Fruit fly (Drosophila melanogaster) whole organism, adult: ENCODE data around the gene mRpS18C.

Source experiments
- CG11617 ChIP-seq: fragments of 200-800 bp; sonication (Bioruptor generic); optimal IDR thresholded peaks from 2 replicates; lab custom pipeline; 2017; ENCODE audit warnings: mild to moderate bottlenecking, missing biosample characterization, missing genetic modification reagents, missing genetic modification characterization
- CG12768 ChIP-seq: fragments of 200-800 bp; sonication (Bioruptor generic); optimal IDR thresholded peaks from 2 replicates; lab custom pipeline; 2017; ENCODE audit warnings: missing biosample characterization, missing genetic modification characterization, mild to moderate bottlenecking, moderate library complexity, missing genetic modification reagents
- CG14711 ChIP-seq: fragments of 200-800 bp; sonication (Bioruptor generic); optimal IDR thresholded peaks from 2 replicates; lab custom pipeline; 2018; ENCODE audit warnings: missing biosample characterization, mild to moderate bottlenecking, missing genetic modification characterization, moderate library complexity
- CG1620 ChIP-seq: fragments of 200-800 bp; sonication (Bioruptor generic); optimal IDR thresholded peaks from 2 replicates; lab custom pipeline; 2016; ENCODE audit warnings: missing biosample characterization, missing genetic modification characterization
- CG33017 ChIP-seq: fragments of 200-800 bp; sonication (Bioruptor generic); optimal IDR thresholded peaks from 2 replicates; lab custom pipeline; 2018; ENCODE audit warnings: missing biosample characterization, mild to moderate bottlenecking, missing genetic modification characterization, moderate library complexity
- CG5204 ChIP-seq: fragments of 200-800 bp; sonication (Bioruptor generic); optimal IDR thresholded peaks from 2 replicates; lab custom pipeline; 2016; ENCODE audit warnings: missing biosample characterization, missing genetic modification characterization
- CG7045 ChIP-seq: fragments of 200-800 bp; sonication (Bioruptor generic); optimal IDR thresholded peaks from 2 replicates; lab custom pipeline; 2017; ENCODE audit warnings: missing biosample characterization, mild to moderate bottlenecking, missing genetic modification characterization
- CG7101 ChIP-seq: fragments of 200-800 bp; sonication (Bioruptor generic); optimal IDR thresholded peaks from 2 replicates; lab custom pipeline; 2018; ENCODE audit warnings: missing biosample characterization, mild to moderate bottlenecking, missing genetic modification characterization, moderate library complexity
- Clk ChIP-seq: fragments of 200-800 bp; sonication (Bioruptor generic); optimal IDR thresholded peaks from 2 replicates; lab custom pipeline; 2017; ENCODE audit warnings: missing biosample characterization, missing genetic modification characterization
- Crg-1 ChIP-seq: fragments of 200-800 bp; sonication (Bioruptor generic); optimal IDR thresholded peaks from 2 replicates; lab custom pipeline; 2016; ENCODE audit warnings: missing biosample characterization, missing genetic modification characterization
- Hr96 ChIP-seq: fragments of 200-800 bp; sonication (Bioruptor generic); optimal IDR thresholded peaks from 2 replicates; lab custom pipeline; 2016; ENCODE audit warnings: missing biosample characterization, missing genetic modification characterization
- Mnt ChIP-seq: fragments of 200-800 bp; sonication (Bioruptor generic); optimal IDR thresholded peaks from 2 replicates; lab custom pipeline; 2016; ENCODE audit warnings: missing biosample characterization, mild to moderate bottlenecking, missing genetic modification characterization
- bab1 ChIP-seq: fragments of 200-800 bp; sonication (Bioruptor generic); optimal IDR thresholded peaks from 3 replicates; lab custom pipeline; 2019; ENCODE audit warnings: missing biosample characterization, mild to moderate bottlenecking, missing genetic modification characterization, moderate library complexity
- cic ChIP-seq: fragments of 200-800 bp; sonication (Bioruptor generic); optimal IDR thresholded peaks from 2 replicates; lab custom pipeline; 2017; ENCODE audit warnings: missing biosample characterization, mild to moderate bottlenecking, missing genetic modification characterization, moderate library complexity
- cnc ChIP-seq, 2 experiments: fragments of >200 bp; optimal IDR thresholded peaks; 2 replicates each; lab custom pipeline; 2017
- kay ChIP-seq: fragments of 200-800 bp; sonication (Bioruptor generic); peaks from one replicate; lab custom pipeline; 2016; ENCODE audit warnings: missing biosample characterization, missing genetic modification characterization, borderline replicate concordance
- ovo ChIP-seq: fragments of 200-800 bp; sonication (Bioruptor generic); optimal IDR thresholded peaks from 2 replicates; lab custom pipeline; 2016; ENCODE audit warnings: missing biosample characterization, missing genetic modification characterization
- pad ChIP-seq: fragments of 200-800 bp; sonication (Bioruptor generic); optimal IDR thresholded peaks from 3 replicates; lab custom pipeline; 2017; ENCODE audit warnings: missing biosample characterization, missing genetic modification characterization, mild to moderate bottlenecking, moderate library complexity, missing genetic modification reagents
- tj ChIP-seq: fragments of 200-800 bp; sonication (Bioruptor generic); optimal IDR thresholded peaks from 3 replicates; lab custom pipeline; 2017; ENCODE audit warnings: missing biosample characterization, mild to moderate bottlenecking, missing genetic modification characterization, moderate library complexity
- toe ChIP-seq: fragments of 200-800 bp; sonication (Bioruptor generic); optimal IDR thresholded peaks from 2 replicates; lab custom pipeline; 2016; ENCODE audit warnings: missing biosample characterization, missing genetic modification characterization

mRpS18C gene

dm6 chr3R:30406482-30406881, 17.3 kb upstream of the mRpS18C start:
- peak; percentile 6 for TF ChIP-seq cic (GFP tag; lab: Kevin White, UChicago)
- peak; percentile 26 for TF ChIP-seq bab1 (GFP tag; lab: Kevin White, UChicago)
- no peak for TF ChIP-seq CG5204 (GFP tag; lab: Kevin White, UChicago)

- TF ChIP-seq CG7101 (no peak), bab1 (GFP tag; lab: Kevin White, UChicago) (peak; percentile 5), Hr96 (GFP tag; lab: Kevin White, UChicago) (no peak), pad (GFP tag; lab: Kevin White, UChicago) (no peak)
These were observed 10.0 kb upstream of the mRpS18C start for dm6 chr3R:30413795-30414194.

- TF ChIP-seq CG11617 (GFP tag; lab: Kevin White, UChicago) (no peak), Crg-1 (GFP tag; lab: Kevin White, UChicago) (no peak), CG14711 (tag; lab: Kevin White, UChicago) (no peak), ovo (GFP tag; lab: Kevin White, UChicago) (no peak), bab1 (GFP tag; lab: Kevin White, UChicago) (no peak), CG5204 (GFP tag; lab: Kevin White, UChicago) (no peak), cic (GFP tag; lab: Kevin White, UChicago) (no peak), cnc (optimal IDR thresholded peaks at IDR 0.05; lab: Kevin White, UChicago) (no peak), pad (GFP tag; lab: Kevin White, UChicago) (no peak), Mnt (GFP tag; lab: Kevin White, UChicago) (no peak), tj (GFP tag; lab: Kevin White, UChicago) (no peak), CG7045 (GFP tag; lab: Kevin White, UChicago) (no peak), CG7101 (no peak), toe (GFP tag; lab: Kevin White, UChicago) (no peak)
These were observed 7.0 kb upstream of the mRpS18C start for dm6 chr3R:30416765-30417274.

- TF ChIP-seq kay, result peak; percentile 50
- TF ChIP-seq ovo (GFP tag; lab: Kevin White, UChicago), result no peak
- TF ChIP-seq tj (GFP tag; lab: Kevin White, UChicago), result no peak
These were observed 4.6 kb upstream of the mRpS18C start for dm6 chr3R:30419216-30419615.

dm6 chr3R:30422871-30423270, 903 bp upstream of the mRpS18C start, which contains the start of the genes CG2217 and CG42740:
Gene CG2217, minus strand, starts transcription at chr3R:30422971.
Gene CG42740, minus strand, starts transcription at chr3R:30422971.
- TF ChIP-seq kay (no peak), Crg-1 (GFP tag; lab: Kevin White, UChicago) (no peak)

dm6 chr3R:30424993-30425392, 1.2 kb downstream of the mRpS18C start, which contains the start of gene CG15536:
Gene CG15536, minus strand, starts transcription at chr3R:30425162.
- no peak for TF ChIP-seq Mnt (GFP tag; lab: Kevin White, UChicago)
- peak; percentile 19 for TF ChIP-seq bab1 (GFP tag; lab: Kevin White, UChicago)

- TF ChIP-seq CG12768 (GFP tag; lab: Kevin White, UChicago), result peak; percentile 16
- TF ChIP-seq CG7045 (GFP tag; lab: Kevin White, UChicago), result no peak
- no peak for TF ChIP-seq kay
- no peak for TF ChIP-seq Hr96 (GFP tag; lab: Kevin White, UChicago)
These were observed 1.8 kb downstream of the mRpS18C start for dm6 chr3R:30425622-30426021.

dm6 chr3R:30426626-30427025, 2.9 kb downstream of the mRpS18C start:
- TF ChIP-seq CG5204 (GFP tag; lab: Kevin White, UChicago) (no peak), pad (GFP tag; lab: Kevin White, UChicago) (no peak), tj (GFP tag; lab: Kevin White, UChicago) (no peak), CG11617 (GFP tag; lab: Kevin White, UChicago) (no peak), cnc (optimal IDR thresholded peaks at IDR 0.05; lab: Kevin White, UChicago) (no peak), CG12768 (GFP tag; lab: Kevin White, UChicago) (no peak), kay (no peak), CG33017 (no peak), CG1620 (no peak), CG7101 (no peak), Mnt (GFP tag; lab: Kevin White, UChicago) (no peak), bab1 (GFP tag; lab: Kevin White, UChicago) (no peak), Hr96 (GFP tag; lab: Kevin White, UChicago) (no peak), cic (GFP tag; lab: Kevin White, UChicago) (no peak), ovo (GFP tag; lab: Kevin White, UChicago) (no peak), Crg-1 (GFP tag; lab: Kevin White, UChicago) (no peak), Clk (no peak), CG14711 (tag; lab: Kevin White, UChicago) (no peak)
